Fruit fly (Drosophila melanogaster): ENCODE results near the gene CanA-14F.

CanA-14F gene

DNA sequence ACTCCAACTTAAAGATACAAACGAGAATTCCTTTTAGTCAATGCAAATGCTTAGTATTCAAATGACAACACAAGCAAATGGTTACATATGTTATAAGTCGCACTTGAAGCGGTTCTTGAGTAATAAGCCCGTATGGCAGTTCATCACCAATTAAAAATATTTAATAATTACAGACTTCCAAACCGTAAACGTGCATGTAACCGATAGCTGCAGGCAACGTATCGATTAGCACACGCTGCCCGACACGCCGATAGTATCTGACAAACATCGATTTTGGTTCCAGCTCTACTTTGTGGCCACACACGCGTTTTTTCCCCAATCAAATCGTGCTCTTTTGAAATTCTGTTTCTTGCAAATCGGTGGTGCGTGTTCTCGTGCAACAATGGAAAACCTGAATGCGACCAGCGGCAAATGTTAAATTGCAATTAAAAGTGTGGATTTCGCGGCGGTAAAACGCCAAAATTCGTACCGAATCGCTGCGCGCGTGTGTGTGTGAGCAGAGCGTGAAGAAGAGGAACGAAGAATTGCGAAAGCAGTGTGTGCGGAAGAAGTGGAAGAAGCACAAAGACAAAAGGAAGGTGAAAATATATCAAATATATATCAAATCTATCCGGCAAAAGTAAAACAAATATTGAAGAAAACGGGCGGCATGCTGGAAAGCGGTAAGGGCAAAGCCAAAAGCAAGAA lies 12.1 kb upstream of the CanA-14F start, which contains the start of the genes CG9784 and Nup153 (continued):
- no peak for TF ChIP-seq lbe (GFP tag; optimal IDR thresholded peaks at IDR 0.05)
- no peak for TF ChIP-seq CG7372 (GFP tag; IDR thresholded peaks at IDR 0.05)
- TF ChIP-seq fd96Cb (tag; optimal IDR thresholded peaks at IDR 0.05) = no peak
- TF ChIP-seq Optix (GFP tag; IDR thresholded peaks at IDR 0.05) = no peak
- no peak for TF ChIP-seq Nf-YB (GFP tag; optimal IDR thresholded peaks at IDR 0.05)
- no peak for TF ChIP-seq chm (GFP tag; IDR thresholded peaks at IDR 0.05)
- TF ChIP-seq CG3726 (GFP tag; IDR thresholded peaks at IDR 0.05) = no peak
- TF ChIP-seq Atf6 (GFP tag; IDR thresholded peaks at IDR 0.05) = no peak
- TF ChIP-seq cg (GFP tag; optimal IDR thresholded peaks at IDR 0.05) = peak; percentile 33
- TF ChIP-seq CG8290 (GFP tag; optimal IDR thresholded peaks at IDR 0.05) = no peak
- no peak for TF ChIP-seq CG8290 (tag; optimal IDR thresholded peaks at IDR 0.05)
- no peak for TF ChIP-seq CG10274 (GFP tag; optimal IDR thresholded peaks at IDR 0.05)
- no peak for TF ChIP-seq slou (GFP tag; optimal IDR thresholded peaks at IDR 0.05)
- TF ChIP-seq zfh1 (GFP tag; IDR thresholded peaks at IDR 0.05) = no peak
- TF ChIP-seq Vsx1 (GFP tag; optimal IDR thresholded peaks at IDR 0.05) = no peak
- no peak for TF ChIP-seq Aef1 (GFP tag; IDR thresholded peaks at IDR 0.05)
- TF ChIP-seq CG7556 (GFP tag; optimal IDR thresholded peaks at IDR 0.05) = no peak
- no peak for TF ChIP-seq CG31224 (GFP tag; IDR thresholded peaks at IDR 0.05)
- TF ChIP-seq oc (tag; optimal IDR thresholded peaks at IDR 0.05) = no peak
- no peak for TF ChIP-seq nerfin-1 (tag; optimal IDR thresholded peaks at IDR 0.05)
- no peak for TF ChIP-seq CG14965 (GFP tag; optimal IDR thresholded peaks at IDR 0.05; ENCODE audit: borderline replicate concordance)
- TF ChIP-seq CG10366 (GFP tag; IDR thresholded peaks at IDR 0.05) = no peak
- no peak for TF ChIP-seq Lim3 (GFP tag; IDR thresholded peaks at IDR 0.05)
- no peak for TF ChIP-seq CG10321 (GFP tag; IDR thresholded peaks at IDR 0.05)
- TF ChIP-seq slbo (GFP tag; IDR thresholded peaks at IDR 0.05) = peak; percentile 44; the same call in 1 of the 2 replicates
- TF ChIP-seq caup (GFP tag; optimal IDR thresholded peaks at IDR 0.05; ENCODE audit: severe bottlenecking) = no peak
- no peak for TF ChIP-seq CG10543 (GFP tag; optimal IDR thresholded peaks at IDR 0.05)
- no peak for TF ChIP-seq odd (GFP tag; optimal IDR thresholded peaks at IDR 0.05)
- no peak for TF ChIP-seq Hsf (GFP tag; optimal IDR thresholded peaks at IDR 0.05)
- no peak for TF ChIP-seq Max (GFP tag; optimal IDR thresholded peaks at IDR 0.05)
- TF ChIP-seq Side (GFP tag; optimal IDR thresholded peaks at IDR 0.05) = no peak
- TF ChIP-seq Deaf1 (tag; optimal IDR thresholded peaks at IDR 0.05) = no peak
- no peak for TF ChIP-seq btn (GFP tag; optimal IDR thresholded peaks at IDR 0.05)
- TF ChIP-seq CG33557 (GFP tag; optimal IDR thresholded peaks at IDR 0.05) = no peak
- no peak for TF ChIP-seq klu (GFP tag; IDR thresholded peaks at IDR 0.05)
- no peak for TF ChIP-seq al (GFP tag; IDR thresholded peaks at IDR 0.05)
- no peak for TF ChIP-seq H15 (GFP tag; IDR thresholded peaks at IDR 0.05)
- TF ChIP-seq CG3995 (GFP tag; optimal IDR thresholded peaks at IDR 0.05) = no peak
- no peak for TF ChIP-seq CG10147 (GFP tag; optimal IDR thresholded peaks at IDR 0.05)
- TF ChIP-seq Dref (GFP tag; IDR thresholded peaks at IDR 0.05) = peak; percentile 85
- peak; percentile 49 for TF ChIP-seq Rfx (GFP tag; IDR thresholded peaks at IDR 0.05)
- no peak for TF ChIP-seq Mes4 (GFP tag; optimal IDR thresholded peaks at IDR 0.05)
- TF ChIP-seq CG3847 (GFP tag; IDR thresholded peaks at IDR 0.05) = no peak
- no peak for TF ChIP-seq dati (GFP tag; IDR thresholded peaks at IDR 0.05)
- no peak for TF ChIP-seq CG5953 (GFP tag; IDR thresholded peaks at IDR 0.05)
- no peak for TF ChIP-seq CG6175 (GFP tag; IDR thresholded peaks at IDR 0.05)
- no peak for TF ChIP-seq seq (GFP tag; IDR thresholded peaks at IDR 0.05)
- no peak for TF ChIP-seq mirr (GFP tag; optimal IDR thresholded peaks at IDR 0.05)
- TF ChIP-seq tin (GFP tag; optimal IDR thresholded peaks at IDR 0.05) = no peak
- no peak for TF ChIP-seq CG7987 (GFP tag; optimal IDR thresholded peaks at IDR 0.05)
- no peak for TF ChIP-seq HmgD (GFP tag; optimal IDR thresholded peaks at IDR 0.05)
- no peak for TF ChIP-seq CG16815 (GFP tag; optimal IDR thresholded peaks at IDR 0.05)
- no peak for TF ChIP-seq CTCF (GFP tag; optimal IDR thresholded peaks at IDR 0.05)
